Worm (Caenorhabditis elegans): ENCODE measurements around the gene F20A1.6.

DNA sequence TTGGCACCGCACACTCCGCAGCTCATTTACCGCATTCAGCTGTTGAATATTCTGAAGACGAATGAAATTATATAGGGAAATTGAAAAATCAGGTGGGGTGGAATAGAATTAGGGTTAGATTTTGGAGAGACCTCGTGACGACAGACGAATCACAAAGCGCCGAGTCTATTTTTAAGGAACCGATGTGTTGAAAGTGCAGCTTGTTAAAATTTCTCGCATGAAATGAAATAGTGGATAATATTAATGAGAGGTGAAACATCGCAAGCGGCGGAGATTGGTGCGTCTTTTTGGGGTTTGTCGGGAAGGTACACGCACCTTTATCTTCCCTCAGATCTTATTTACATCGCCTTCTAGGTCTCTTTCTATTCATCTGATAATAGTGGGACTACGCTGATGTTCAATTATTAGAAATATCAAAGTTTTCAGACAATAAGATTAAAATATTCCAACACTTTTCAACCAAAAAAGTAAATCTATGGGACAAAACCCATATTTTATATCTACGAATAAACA is 37.3 kb downstream of the F20A1.6 start, which contains the start of gene nhr-140:
- TF ChIP-seq ama-1 (optimal IDR thresholded peaks at IDR 0.05), result no peak
- no peak for TF ChIP-seq ama-1 (GFP tag; optimal IDR thresholded peaks at IDR 0.05)
- TF ChIP-seq aptf-2 (GFP tag; conservative IDR thresholded peaks at IDR 0.05), result no peak
- no peak for TF ChIP-seq hlh-26 (GFP tag; conservative IDR thresholded peaks at IDR 0.05)
- no peak for TF ChIP-seq bed-2 (GFP tag; IDR thresholded peaks at IDR 0.05)
- TF ChIP-seq unc-130 (GFP tag; optimal IDR thresholded peaks at IDR 0.05), result no peak
- no peak for TF ChIP-seq zim-3 (tag; optimal IDR thresholded peaks at IDR 0.05)
- TF ChIP-seq repo-1 (tag; optimal IDR thresholded peaks at IDR 0.05), result no peak
- no peak for TF ChIP-seq Y53G8AR.9 (GFP tag; conservative IDR thresholded peaks at IDR 0.05)
- no peak for TF ChIP-seq tbx-9 (tag; optimal IDR thresholded peaks at IDR 0.05; ENCODE audit: borderline replicate concordance)
- no peak for TF ChIP-seq dpl-1 (GFP tag; optimal IDR thresholded peaks at IDR 0.05)

Data from whole organism, young adult.